Worm (Caenorhabditis elegans): ENCODE measurements around the gene C34D4.10.

DNA sequence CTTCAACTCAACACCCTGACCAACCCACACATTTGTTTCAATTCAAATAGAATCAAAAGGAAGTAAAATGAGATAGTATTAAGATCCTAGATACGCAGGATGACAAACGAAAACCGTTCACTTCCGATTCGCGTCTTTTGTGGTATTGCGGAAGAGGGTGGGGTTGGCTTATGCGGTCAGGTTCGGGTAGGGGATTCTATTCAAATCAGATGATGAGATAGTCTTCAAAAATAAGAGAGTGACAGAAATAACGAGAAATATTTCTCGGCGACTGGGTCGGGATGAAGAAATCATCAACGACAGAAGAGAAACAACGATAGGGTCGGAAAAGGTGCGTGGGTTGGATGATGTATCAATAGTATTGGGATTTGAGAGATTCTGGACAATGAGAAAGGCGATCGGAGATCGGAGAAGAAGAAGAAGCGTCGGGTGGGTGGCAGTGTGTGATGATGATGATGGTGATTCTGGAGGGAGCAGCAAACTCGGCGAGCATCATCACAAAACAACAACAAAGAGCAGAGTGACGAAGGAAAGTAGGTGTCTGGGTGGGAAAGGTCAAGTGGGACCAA is 25.7 kb downstream of the C34D4.10 start:
- TF ChIP-seq unc-62 (GFP tag; optimal IDR thresholded peaks at IDR 0.05) (no peak), ztf-11 (tag; optimal IDR thresholded peaks at IDR 0.05) (no peak), blmp-1 (tag; optimal IDR thresholded peaks at IDR 0.05; ENCODE audit: insufficient read depth) (peak; percentile 27), egl-27 (tag; optimal IDR thresholded peaks at IDR 0.05) (no peak), ama-1 (optimal IDR thresholded peaks at IDR 0.05) (no peak), lin-39 (tag; optimal IDR thresholded peaks at IDR 0.05) (no peak), ceh-16 (tag; optimal IDR thresholded peaks at IDR 0.05) (no peak), elt-1 (tag; optimal IDR thresholded peaks at IDR 0.05) (no peak), mdl-1 (tag; optimal IDR thresholded peaks at IDR 0.05) (no peak), nhr-11 (tag; optimal IDR thresholded peaks at IDR 0.05) (no peak), nhr-10 (tag; optimal IDR thresholded peaks at IDR 0.05) (no peak)
